Worm (Caenorhabditis elegans) whole organism, L1 larva: ENCODE results near the gene C14B9.3.

ENCODE experiments used
- F16B12.6 ChIP-seq: fragments of 150-350 bp; optimal IDR thresholded peaks from 2 replicates; lab custom pipeline; 2014; ENCODE audit warnings: missing biosample characterization, missing genetic modification characterization
- Y116A8C.19 ChIP-seq: sonication (generic microtip); optimal IDR thresholded peaks from 2 replicates; lab custom pipeline; 2016; ENCODE audit warnings: missing compliant biosample characterization, missing genetic modification characterization, borderline replicate concordance
- aha-1 ChIP-seq: fragments of 150-350 bp; optimal IDR thresholded peaks from 2 replicates; lab custom pipeline; 2014; ENCODE audit warnings: missing biosample characterization, missing genetic modification characterization
- blmp-1 ChIP-seq: fragments of 150-350 bp; optimal IDR thresholded peaks from 2 replicates; lab custom pipeline; 2014; ENCODE audit warnings: missing biosample characterization, missing genetic modification characterization
- ceh-63 ChIP-seq: fragments of 200-800 bp; sonication (Bioruptor generic); optimal IDR thresholded peaks from 2 replicates; lab custom pipeline; 2018; ENCODE audit warnings: mild to moderate bottlenecking, missing genetic modification characterization, missing compliant biosample characterization
- ceh-8 ChIP-seq: fragments of 200-800 bp; sonication (Bioruptor generic); optimal IDR thresholded peaks from 2 replicates; lab custom pipeline; 2018; ENCODE audit warnings: mild to moderate bottlenecking, missing genetic modification characterization, moderate library complexity, missing compliant biosample characterization
- ceh-88 ChIP-seq: fragments of 200-800 bp; sonication (Bioruptor generic); IDR thresholded peaks from 2 replicates; pipeline ENCODE4 v1.3.6; 2022; ENCODE audit warnings: missing genetic modification characterization, missing compliant biosample characterization
- dpl-1 ChIP-seq, 3 experiments: fragments of 150-350 bp in 2 of 3; sonication (generic microtip) in 1 of 3; optimal IDR thresholded peaks; 2 replicates each; lab custom pipeline; 2014 to 2017; ENCODE audit warnings: missing biosample characterization in 3 of 3, missing genetic modification characterization in 3 of 3, missing genetic modification reagents in 3 of 3
- dsc-1 ChIP-seq: sonication (generic microtip); optimal IDR thresholded peaks from 2 replicates; lab custom pipeline; 2016; ENCODE audit warnings: mild to moderate bottlenecking, missing genetic modification characterization, missing compliant biosample characterization
- egl-13 ChIP-seq: sonication (generic microtip); optimal IDR thresholded peaks from 2 replicates; lab custom pipeline; 2016; ENCODE audit warnings: missing genotype, missing genetic modification reagents, missing genetic modification characterization, missing compliant biosample characterization
- egl-27 ChIP-seq, 2 experiments: fragments of 150-350 bp in 1 of 2; sonication (generic microtip); optimal IDR thresholded peaks; 3 replicates each; lab custom pipeline; 2017 to 2018; ENCODE audit warnings: missing biosample characterization in 2 of 2, missing genetic modification characterization in 2 of 2, missing genetic modification reagents in 2 of 2
- elt-2 ChIP-seq: sonication (generic microtip); optimal IDR thresholded peaks from 2 replicates; lab custom pipeline; 2016; ENCODE audit warnings: missing genetic modification characterization, mild to moderate bottlenecking, inconsistent platforms, missing compliant biosample characterization, missing genetic modification reagents
- ets-5 ChIP-seq: fragments of 200-800 bp; sonication (Bioruptor generic); IDR thresholded peaks from 2 replicates; pipeline ENCODE4 v1.3.6; 2022; ENCODE audit warnings: missing genetic modification characterization, missing compliant biosample characterization
- fkh-4 ChIP-seq: sonication (generic microtip); optimal IDR thresholded peaks from 2 replicates; lab custom pipeline; 2016; ENCODE audit warnings: missing compliant biosample characterization, missing genetic modification characterization, borderline replicate concordance
- fos-1 ChIP-seq: fragments of 150-350 bp; optimal IDR thresholded peaks from 2 replicates; lab custom pipeline; 2014; ENCODE audit warnings: missing biosample characterization, missing genetic modification characterization
- grh-1 ChIP-seq: fragments of 200-800 bp; sonication (Bioruptor generic); IDR thresholded peaks from 2 replicates; pipeline ENCODE4 v1.3.6; 2022; ENCODE audit warnings: missing genetic modification reagents, missing genetic modification characterization, missing compliant biosample characterization
- hlh-4 ChIP-seq: sonication (generic microtip); optimal IDR thresholded peaks from 2 replicates; lab custom pipeline; 2016; ENCODE audit warnings: mild to moderate bottlenecking, missing genetic modification characterization, missing compliant biosample characterization
- hpl-2 ChIP-seq: fragments of 150-350 bp; optimal IDR thresholded peaks from 2 replicates; lab custom pipeline; 2014; ENCODE audit warnings: missing biosample characterization, missing genetic modification reagents, missing genetic modification characterization
- irx-1 ChIP-seq: sonication (generic microtip); optimal IDR thresholded peaks from 2 replicates; lab custom pipeline; 2016; ENCODE audit warnings: missing genetic modification characterization, missing compliant biosample characterization
- lin-15B ChIP-seq: fragments of 150-350 bp; sonication (generic microtip); optimal IDR thresholded peaks from 3 replicates; lab custom pipeline; 2014; ENCODE audit warnings: missing biosample characterization, missing genetic modification characterization
- lin-35 ChIP-seq, 2 experiments: fragments of 150-350 bp; optimal IDR thresholded peaks; 2 replicates each; lab custom pipeline; 2014; ENCODE audit warnings: missing biosample characterization in 2 of 2, missing genetic modification characterization in 2 of 2, missing genetic modification reagents in 2 of 2
- lin-39 ChIP-seq: fragments of 150-350 bp; optimal IDR thresholded peaks from 2 replicates; lab custom pipeline; 2014; ENCODE audit warnings: missing biosample characterization, missing genetic modification reagents, missing genetic modification characterization
- mab-9 ChIP-seq: fragments of 200-800 bp; sonication (Bioruptor generic); IDR thresholded peaks from 2 replicates; pipeline ENCODE4 v1.3.6; 2022; ENCODE audit warnings: missing genetic modification reagents, missing genetic modification characterization, missing compliant biosample characterization
- mep-1 ChIP-seq: fragments of 150-350 bp; optimal IDR thresholded peaks from 2 replicates; lab custom pipeline; 2014; ENCODE audit warnings: missing biosample characterization, missing genetic modification characterization
- nhr-12 ChIP-seq: sonication (generic microtip); optimal IDR thresholded peaks from 2 replicates; lab custom pipeline; 2017; ENCODE audit warnings: missing biosample characterization, missing genetic modification characterization
- nhr-237 ChIP-seq: fragments of 150-350 bp; optimal IDR thresholded peaks from 2 replicates; lab custom pipeline; 2014; ENCODE audit warnings: missing biosample characterization, missing genetic modification characterization
- nhr-47 ChIP-seq: sonication (generic microtip); optimal IDR thresholded peaks from 2 replicates; lab custom pipeline; 2016; ENCODE audit warnings: mild to moderate bottlenecking, missing genetic modification characterization, moderate library complexity, missing compliant biosample characterization
- nhr-71 ChIP-seq: sonication (generic microtip); optimal IDR thresholded peaks from 2 replicates; lab custom pipeline; 2016; ENCODE audit warnings: mild to moderate bottlenecking, missing genetic modification characterization, moderate library complexity, missing compliant biosample characterization
- nhr-76 ChIP-seq: sonication (generic microtip); optimal IDR thresholded peaks from 2 replicates; lab custom pipeline; 2017; ENCODE audit warnings: missing biosample characterization, missing genetic modification characterization
- nhr-77 ChIP-seq: fragments of 150-350 bp; optimal IDR thresholded peaks from 2 replicates; lab custom pipeline; 2014; ENCODE audit warnings: missing biosample characterization, missing genetic modification characterization
- nhr-85 ChIP-seq: sonication (generic microtip); peaks from one replicate; lab custom pipeline; 2016; ENCODE audit warnings: missing genetic modification characterization, inconsistent platforms, missing compliant biosample characterization
- nhr-90 ChIP-seq: sonication (generic microtip); optimal IDR thresholded peaks from 2 replicates; lab custom pipeline; 2016; ENCODE audit warnings: mild to moderate bottlenecking, missing genetic modification characterization, missing compliant biosample characterization; ENCODE audit not compliant: poor library complexity
- pax-3 ChIP-seq: fragments of 200-800 bp; sonication (Bioruptor generic); optimal IDR thresholded peaks from 2 replicates; lab custom pipeline; 2018; ENCODE audit warnings: mild to moderate bottlenecking, missing genetic modification characterization, moderate library complexity, missing compliant biosample characterization
- rnt-1 ChIP-seq: sonication (generic microtip); optimal IDR thresholded peaks from 2 replicates; lab custom pipeline; 2016; ENCODE audit warnings: mild to moderate bottlenecking, missing genetic modification characterization, moderate library complexity, missing compliant biosample characterization
- skn-1 ChIP-seq: fragments of 150-350 bp; optimal IDR thresholded peaks from 2 replicates; lab custom pipeline; 2014; ENCODE audit warnings: missing biosample characterization, missing genetic modification characterization
- snu-23 ChIP-seq: sonication (generic microtip); optimal IDR thresholded peaks from 2 replicates; lab custom pipeline; 2016; ENCODE audit warnings: missing genetic modification characterization, missing compliant biosample characterization
- sptf-1 ChIP-seq: fragments of 150-350 bp; optimal IDR thresholded peaks from 2 replicates; lab custom pipeline; 2014; ENCODE audit warnings: missing biosample characterization, missing genetic modification characterization
- sup-37 ChIP-seq: fragments of 200-800 bp; sonication (Bioruptor generic); optimal IDR thresholded peaks from 2 replicates; lab custom pipeline; 2018; ENCODE audit warnings: mild to moderate bottlenecking, missing genetic modification characterization, missing compliant biosample characterization
- swsn-7 ChIP-seq: sonication (generic microtip); optimal IDR thresholded peaks from 2 replicates; lab custom pipeline; 2016; ENCODE audit warnings: missing genetic modification characterization, missing compliant biosample characterization
- tbx-2 ChIP-seq: sonication (generic microtip); optimal IDR thresholded peaks from 2 replicates; lab custom pipeline; 2016; ENCODE audit warnings: missing genetic modification characterization, missing compliant biosample characterization
- unc-30 ChIP-seq: sonication (generic microtip); optimal IDR thresholded peaks from 2 replicates; lab custom pipeline; 2017; ENCODE audit warnings: missing biosample characterization, missing genetic modification characterization
- unc-62 ChIP-seq: fragments of 150-350 bp; optimal IDR thresholded peaks from 2 replicates; lab custom pipeline; 2014; ENCODE audit warnings: missing biosample characterization, missing genetic modification reagents, missing genetic modification characterization
- unc-86 ChIP-seq: sonication (generic microtip); optimal IDR thresholded peaks from 2 replicates; lab custom pipeline; 2016; ENCODE audit warnings: missing genetic modification characterization, missing compliant biosample characterization
- unc-98 ChIP-seq: fragments of 200-800 bp; sonication (Bioruptor generic); IDR thresholded peaks from 2 replicates; pipeline ENCODE4 v1.3.6; 2022; ENCODE audit warnings: missing genetic modification characterization, missing compliant biosample characterization
- vab-15 ChIP-seq: sonication (generic microtip); optimal IDR thresholded peaks from 2 replicates; lab custom pipeline; 2017; ENCODE audit warnings: missing genotype, mild to moderate bottlenecking, missing genetic modification characterization, missing compliant biosample characterization
- xbp-1 ChIP-seq: sonication (generic microtip); optimal IDR thresholded peaks from 2 replicates; lab custom pipeline; 2016; ENCODE audit warnings: missing genetic modification characterization, missing compliant biosample characterization
- zip-4 ChIP-seq: fragments of 200-800 bp; sonication (Bioruptor generic); optimal IDR thresholded peaks from 2 replicates; lab custom pipeline; 2018; ENCODE audit warnings: mild to moderate bottlenecking, missing genetic modification characterization, moderate library complexity, missing compliant biosample characterization
- ztf-11 ChIP-seq, 2 experiments: sonication (generic microtip); optimal IDR thresholded peaks; 2 replicates each; lab custom pipeline; 2016 to 2017; ENCODE audit warnings: missing genetic modification characterization in 2 of 2, missing biosample characterization in 1 of 2, missing compliant biosample characterization in 1 of 2

The C14B9.3 gene

ce11 chrIII:8093079-8093623 is 15.4 kb upstream of the C14B9.3 start, which contains the start of gene K06H7.2 (continued):
- TF ChIP-seq nhr-47 (peak; percentile 55), hpl-2 (no peak), snu-23 (GFP tag; lab: Kevin White, UChicago) (peak; percentile 53), grh-1 (GFP tag; lab: Robert Waterston, UW) (no peak), ets-5 (GFP tag; lab: Robert Waterston, UW) (no peak), Y116A8C.19 (tag; lab: Kevin White, UChicago) (no peak), ceh-8 (no peak), tbx-2 (tag; lab: Kevin White, UChicago) (peak; percentile 35), zip-4 (no peak), sup-37 (GFP tag; lab: Kevin White, UChicago) (no peak), swsn-7 (tag; lab: Kevin White, UChicago) (peak; percentile 35), dsc-1 (peak; percentile 19), lin-15B (tag; lab: Kevin White, UChicago) (peak; percentile 78), blmp-1 (tag; lab: Kevin White, UChicago) (peak; percentile 38), F16B12.6 (tag; lab: Kevin White, UChicago) (peak; percentile 43), unc-30 (tag; lab: Kevin White, UChicago) (no peak), elt-2 (no peak), rnt-1 (tag; lab: Kevin White, UChicago) (peak; percentile 13), nhr-85 (tag; lab: Kevin White, UChicago) (peak; percentile 26), lin-35 (GFP tag; optimal IDR thresholded peaks at IDR 0.05; lab: Kevin White, UChicago) (peak; percentile 53 to 78), vab-15 (peak; percentile 22), ceh-63 (GFP tag; lab: Kevin White, UChicago) (no peak), ztf-11 (tag; optimal IDR thresholded peaks at IDR 0.05; lab: Kevin White, UChicago) (no peak), nhr-77 (tag; lab: Kevin White, UChicago) (peak; percentile 63), unc-98 (GFP tag; lab: Robert Waterston, UW) (no peak), hlh-4 (no peak), mep-1 (tag; lab: Kevin White, UChicago) (peak; percentile 77), nhr-90 (tag; lab: Kevin White, UChicago) (no peak), nhr-71 (tag; lab: Kevin White, UChicago) (peak; percentile 66), unc-62 (no peak), nhr-237 (tag; lab: Kevin White, UChicago) (peak; percentile 57), aha-1 (tag; lab: Kevin White, UChicago) (no peak), unc-86 (no peak), ceh-88 (GFP tag; lab: Robert Waterston, UW) (no peak), xbp-1 (tag; lab: Kevin White, UChicago) (no peak), pax-3 (no peak), fkh-4 (no peak), lin-39 (no peak), nhr-12 (tag; lab: Kevin White, UChicago) (no peak), mab-9 (GFP tag; lab: Robert Waterston, UW) (no peak), skn-1 (no peak)

ce11 chrIII:8098116-8098515 is 10.5 kb upstream of the C14B9.3 start, which contains the start of gene K06H7.8:
Gene K06H7.8, minus strand, starts transcription at chrIII:8098216.
- no peak for TF ChIP-seq dpl-1 (GFP tag; optimal IDR thresholded peaks at IDR 0.05; lab: Kevin White, UChicago)
- no peak for TF ChIP-seq egl-27 (tag; optimal IDR thresholded peaks at IDR 0.05; lab: Kevin White, UChicago)
- TF ChIP-seq sptf-1 (tag; lab: Kevin White, UChicago), result no peak
- TF ChIP-seq nhr-76 (tag; lab: Kevin White, UChicago), result no peak
- TF ChIP-seq irx-1 (tag; lab: Kevin White, UChicago), result no peak
- no peak for TF ChIP-seq fos-1
- TF ChIP-seq ceh-63 (GFP tag; lab: Kevin White, UChicago), result no peak
- no peak for TF ChIP-seq unc-98 (GFP tag; lab: Robert Waterston, UW)
- TF ChIP-seq egl-13 (tag; lab: Kevin White, UChicago), result no peak
- TF ChIP-seq nhr-85 (tag; lab: Kevin White, UChicago), result no peak
- no peak for TF ChIP-seq hlh-4
- TF ChIP-seq, all 84 proteins: peak for 0
